Fruit fly (Drosophila melanogaster) whole organism, embryonic: ENCODE data around the gene CG3198.
A peak's percentile ranks its signal among the peaks of the same experiment; 100 is the strongest.

Experiments
- CG11456 ChIP-seq: fragments of 200-800 bp; sonication (Bioruptor generic); IDR thresholded peaks from 3 replicates; pipeline ENCODE4 v1.3.6; 2022; ENCODE audit warnings: missing biosample characterization, missing genetic modification characterization
- CG14860 ChIP-seq: fragments of 200-800 bp; sonication (Bioruptor generic); IDR thresholded peaks from 3 replicates; pipeline ENCODE4 v1.3.6; 2022; ENCODE audit warnings: missing biosample characterization, missing genetic modification characterization; ENCODE audit not compliant: partially characterized antibody
- CG15269 ChIP-seq: fragments of 200-800 bp; sonication (Bioruptor generic); optimal IDR thresholded peaks from 2 replicates; lab custom pipeline; 2018; ENCODE audit warnings: missing biosample characterization, mild to moderate bottlenecking, missing genetic modification characterization, moderate library complexity
- CG15514 ChIP-seq: fragments of 200-800 bp; sonication (Bioruptor generic); optimal IDR thresholded peaks from 3 replicates; lab custom pipeline; 2017; ENCODE audit warnings: missing biosample characterization, missing genetic modification characterization, mild to moderate bottlenecking, moderate library complexity, missing genetic modification reagents
- CG1647 ChIP-seq: fragments of 200-800 bp; sonication (Bioruptor generic); optimal IDR thresholded peaks from 3 replicates; lab custom pipeline; 2016; ENCODE audit warnings: missing biosample characterization, missing genetic modification characterization
- CG17328 ChIP-seq: fragments of 200-800 bp; sonication (Bioruptor generic); IDR thresholded peaks from 2 replicates; pipeline ENCODE4 v1.3.6; 2022; ENCODE audit warnings: missing biosample characterization, missing genetic modification characterization
- CG18619 ChIP-seq: fragments of 200-800 bp; sonication (Bioruptor generic); optimal IDR thresholded peaks from 3 replicates; lab custom pipeline; 2017; ENCODE audit warnings: missing biosample characterization, mild to moderate bottlenecking, missing genetic modification characterization
- CG2889 ChIP-seq: fragments of 200-800 bp; sonication (Bioruptor generic); IDR thresholded peaks from 3 replicates; pipeline ENCODE4 v1.3.6; 2022; ENCODE audit warnings: missing biosample characterization, missing genetic modification characterization
- CG32532 ChIP-seq: fragments of 200-800 bp; sonication (Bioruptor generic); IDR thresholded peaks from 2 replicates; pipeline ENCODE4 v1.3.6; 2022; ENCODE audit warnings: missing biosample characterization, missing genetic modification characterization
- CG32772 ChIP-seq: fragments of 200-800 bp; sonication (Bioruptor generic); IDR thresholded peaks from 2 replicates; pipeline ENCODE4 v1.3.6; 2022; ENCODE audit warnings: missing biosample characterization, missing genetic modification characterization
- CG34224 ChIP-seq: fragments of 200-800 bp; sonication (Bioruptor generic); IDR thresholded peaks from 3 replicates; pipeline ENCODE4 v1.3.6; 2022; ENCODE audit warnings: missing biosample characterization, missing genetic modification characterization; ENCODE audit not compliant: partially characterized antibody
- CG34422 ChIP-seq: fragments of 200-800 bp; sonication (Bioruptor generic); IDR thresholded peaks from 3 replicates; pipeline ENCODE4 v1.3.6; 2022; ENCODE audit warnings: missing biosample characterization, missing genetic modification characterization
- CG42726 ChIP-seq: fragments of 200-800 bp; sonication (Bioruptor generic); IDR thresholded peaks from 2 replicates; pipeline ENCODE4 v1.3.6; 2022; ENCODE audit warnings: missing biosample characterization, missing genetic modification characterization; ENCODE audit not compliant: partially characterized antibody
- CG6683 ChIP-seq: fragments of 200-800 bp; sonication (Bioruptor generic); optimal IDR thresholded peaks from 2 replicates; lab custom pipeline; 2017; ENCODE audit warnings: missing biosample characterization, mild to moderate bottlenecking, missing genetic modification characterization, missing genetic modification reagents
- CG6854 ChIP-seq: fragments of 200-800 bp; sonication (Bioruptor generic); optimal IDR thresholded peaks from 3 replicates; lab custom pipeline; 2017; ENCODE audit warnings: missing biosample characterization, mild to moderate bottlenecking, missing genetic modification characterization
- CG7786 ChIP-seq: fragments of 200-800 bp; sonication (Bioruptor generic); optimal IDR thresholded peaks from 2 replicates; lab custom pipeline; 2016; ENCODE audit warnings: missing biosample characterization, missing genetic modification characterization
- CG9437 ChIP-seq: fragments of 200-800 bp; sonication (Bioruptor generic); optimal IDR thresholded peaks from 2 replicates; lab custom pipeline; 2018; ENCODE audit warnings: missing biosample characterization, mild to moderate bottlenecking, missing genetic modification characterization
- CkIIα-i1 ChIP-seq: fragments of 200-800 bp; sonication (Bioruptor generic); IDR thresholded peaks from 2 replicates; pipeline ENCODE4 v1.3.6; 2022; ENCODE audit warnings: missing biosample characterization, missing genetic modification characterization
- D19A ChIP-seq: fragments of 200-800 bp; optimal IDR thresholded peaks from 3 replicates; lab custom pipeline; 2019; ENCODE audit warnings: missing biosample characterization, mild to moderate bottlenecking, missing genetic modification characterization, moderate library complexity
- Dfd ChIP-seq, 2 experiments: fragments of >200 bp; optimal IDR thresholded peaks; 2 replicates each; lab custom pipeline; 2017; ENCODE audit warnings: missing biosample characterization in 2 of 2, missing genetic modification characterization in 2 of 2
- E2f2 ChIP-seq: fragments of 200-800 bp; sonication (Bioruptor generic); IDR thresholded peaks from 2 replicates; pipeline ENCODE4 v1.3.6; 2022; ENCODE audit warnings: missing biosample characterization, missing genetic modification characterization
- Gug ChIP-seq: fragments of 200-800 bp; sonication (Bioruptor generic); IDR thresholded peaks from 4 replicates; pipeline ENCODE4 v1.3.6; 2022; ENCODE audit warnings: missing biosample characterization, missing genetic modification characterization
- HLH3B ChIP-seq: fragments of 200-800 bp; sonication (Bioruptor generic); IDR thresholded peaks from 2 replicates; pipeline ENCODE4 v1.3.6; 2022; ENCODE audit warnings: missing biosample characterization, missing genetic modification characterization
- Hey ChIP-seq: fragments of 200-800 bp; sonication (Bioruptor generic); optimal IDR thresholded peaks from 3 replicates; lab custom pipeline; 2018; ENCODE audit warnings: missing biosample characterization, mild to moderate bottlenecking, missing genetic modification characterization
- Hr51 ChIP-seq, 2 experiments: fragments of 200-800 bp; sonication (Bioruptor generic); optimal IDR thresholded peaks; 2 replicates in 1 of 2; 3 replicates in 1 of 2; lab custom pipeline; 2016 to 2018; ENCODE audit warnings: missing biosample characterization in 2 of 2, missing genetic modification characterization in 2 of 2, mild to moderate bottlenecking in 1 of 2, moderate library complexity in 1 of 2
- Hr78 ChIP-seq, 2 experiments: fragments of 200-800 bp in 1 of 2; fragments of >200 bp in 1 of 2; sonication (Bioruptor generic) in 1 of 2; optimal IDR thresholded peaks; 2 replicates each; lab custom pipeline; 2017 to 2019; ENCODE audit warnings: missing biosample characterization in 2 of 2, missing genetic modification characterization in 2 of 2, mild to moderate bottlenecking in 1 of 2, moderate library complexity in 1 of 2
- MESR4 ChIP-seq: fragments of 200-800 bp; sonication (Bioruptor generic); optimal IDR thresholded peaks from 2 replicates; lab custom pipeline; 2018; ENCODE audit warnings: missing biosample characterization, mild to moderate bottlenecking, missing genetic modification characterization, moderate library complexity
- MTF-1 ChIP-seq: fragments of 200-800 bp; sonication (Bioruptor generic); optimal IDR thresholded peaks from 2 replicates; lab custom pipeline; 2018; ENCODE audit warnings: missing biosample characterization, mild to moderate bottlenecking, missing genetic modification characterization, borderline replicate concordance
- Rx ChIP-seq: fragments of 200-800 bp; sonication (Bioruptor generic); IDR thresholded peaks from 2 replicates; pipeline ENCODE4 v1.3.6; 2022; ENCODE audit warnings: missing biosample characterization, missing genetic modification characterization
- Spps ChIP-seq: fragments of 200-800 bp; sonication (Bioruptor generic); optimal IDR thresholded peaks from 2 replicates; lab custom pipeline; 2018; ENCODE audit warnings: missing biosample characterization, mild to moderate bottlenecking, missing genetic modification characterization
- Trl ChIP-seq, 3 experiments: fragments of >200 bp in 2 of 3; fragments of 200-800 bp in 1 of 3; sonication (Bioruptor generic) in 1 of 3; optimal IDR thresholded peaks; 2 replicates in 1 of 3; 3 replicates in 2 of 3; lab custom pipeline; 2016 to 2017; ENCODE audit warnings: missing biosample characterization in 1 of 3, missing genetic modification characterization in 1 of 3
- Vsx1 ChIP-seq: fragments of 200-800 bp; sonication (Bioruptor generic); optimal IDR thresholded peaks from 2 replicates; lab custom pipeline; 2017; ENCODE audit warnings: missing biosample characterization, mild to moderate bottlenecking, missing genetic modification characterization, missing genetic modification reagents
- ara ChIP-seq: fragments of 200-800 bp; sonication (Bioruptor generic); IDR thresholded peaks from 2 replicates; pipeline ENCODE4 v1.3.6; 2022; ENCODE audit warnings: missing biosample characterization, missing genetic modification characterization
- bab2 ChIP-seq: fragments of 200-800 bp; sonication (Bioruptor generic); optimal IDR thresholded peaks from 2 replicates; lab custom pipeline; 2016; ENCODE audit warnings: missing biosample characterization, missing genetic modification characterization
- bsh ChIP-seq, 2 experiments: fragments of 200-800 bp; sonication (Bioruptor generic); optimal IDR thresholded peaks; 2 replicates each; lab custom pipeline; 2017 to 2018; ENCODE audit warnings: mild to moderate bottlenecking in 2 of 2, missing biosample characterization in 2 of 2, missing genetic modification characterization in 2 of 2, moderate library complexity in 1 of 2
- chm ChIP-seq: fragments of 200-800 bp; sonication (Bioruptor generic); IDR thresholded peaks from 2 replicates; pipeline ENCODE4 v1.3.6; 2022; ENCODE audit warnings: missing biosample characterization, missing genetic modification characterization
- chn ChIP-seq: fragments of 200-800 bp; sonication (Bioruptor generic); optimal IDR thresholded peaks from 2 replicates; lab custom pipeline; 2016; ENCODE audit warnings: missing biosample characterization, missing genetic modification characterization
- crp ChIP-seq, 2 experiments: fragments of 200-800 bp; sonication (Bioruptor generic); optimal IDR thresholded peaks; 2 replicates in 1 of 2; 3 replicates in 1 of 2; lab custom pipeline; 2017; ENCODE audit warnings: missing biosample characterization in 2 of 2, missing genetic modification characterization in 2 of 2, mild to moderate bottlenecking in 1 of 2, moderate library complexity in 1 of 2
- danr ChIP-seq: fragments of 200-800 bp; sonication (Bioruptor generic); IDR thresholded peaks from 2 replicates; pipeline ENCODE4 v1.3.6; 2022; ENCODE audit warnings: missing biosample characterization, missing genetic modification characterization
- her ChIP-seq: fragments of 200-800 bp; sonication (Bioruptor generic); optimal IDR thresholded peaks from 2 replicates; lab custom pipeline; 2016; ENCODE audit warnings: missing biosample characterization, missing genetic modification characterization
- ind ChIP-seq: fragments of 200-800 bp; sonication (Bioruptor generic); optimal IDR thresholded peaks from 3 replicates; lab custom pipeline; 2016; ENCODE audit warnings: missing biosample characterization, missing genetic modification characterization
- jing ChIP-seq: fragments of 200-800 bp; sonication (Bioruptor generic); optimal IDR thresholded peaks from 2 replicates; lab custom pipeline; 2018; ENCODE audit warnings: missing biosample characterization, mild to moderate bottlenecking, missing genetic modification characterization
- lbe ChIP-seq: fragments of 200-800 bp; sonication (Bioruptor generic); optimal IDR thresholded peaks from 2 replicates; lab custom pipeline; 2016; ENCODE audit warnings: missing biosample characterization, mild to moderate bottlenecking, missing genetic modification characterization
- luna ChIP-seq: fragments of 200-800 bp; sonication (Bioruptor generic); optimal IDR thresholded peaks from 2 replicates; lab custom pipeline; 2016; ENCODE audit warnings: missing biosample characterization, missing genetic modification characterization
- mld ChIP-seq: fragments of 200-800 bp; sonication (Bioruptor generic); IDR thresholded peaks from 3 replicates; pipeline ENCODE4 v1.3.6; 2022; ENCODE audit warnings: missing biosample characterization, missing genetic modification characterization; ENCODE audit not compliant: partially characterized antibody
- nerfin-1 ChIP-seq: fragments of 200-800 bp; sonication (Bioruptor generic); optimal IDR thresholded peaks from 3 replicates; lab custom pipeline; 2019; ENCODE audit warnings: missing biosample characterization, mild to moderate bottlenecking, missing genetic modification characterization, moderate library complexity
- onecut ChIP-seq: fragments of 200-800 bp; sonication (Bioruptor generic); IDR thresholded peaks from 2 replicates; pipeline ENCODE4 v1.3.6; 2022; ENCODE audit warnings: missing biosample characterization, missing genetic modification characterization
- run ChIP-seq: fragments of 200-800 bp; sonication (Bioruptor generic); optimal IDR thresholded peaks from 3 replicates; lab custom pipeline; 2018; ENCODE audit warnings: missing biosample characterization, mild to moderate bottlenecking, missing genetic modification characterization
- scrt ChIP-seq: fragments of 200-800 bp; sonication (Bioruptor generic); optimal IDR thresholded peaks from 2 replicates; lab custom pipeline; 2018; ENCODE audit warnings: missing biosample characterization, mild to moderate bottlenecking, missing genetic modification characterization, moderate library complexity
- usp ChIP-seq: fragments of >200 bp; optimal IDR thresholded peaks from 2 replicates; lab custom pipeline; 2017; ENCODE audit warnings: missing biosample characterization, missing genetic modification characterization

The CG3198 gene

dm6 chrX:6719259-6719658, 45.5 kb upstream of the CG3198 start (continued):
- TF ChIP-seq Trl (optimal IDR thresholded peaks at IDR 0.05; lab: Kevin White, UChicago) (no peak), Trl (GFP tag; optimal IDR thresholded peaks at IDR 0.05; lab: Kevin White, UChicago) (no peak), Hr78 (GFP tag; optimal IDR thresholded peaks at IDR 0.05; lab: Kevin White, UChicago) (no peak), CG7786 (GFP tag; lab: Kevin White, UChicago) (no peak), CG2889 (GFP tag; lab: Robert Waterston, UW) (no peak), Rx (GFP tag; lab: Robert Waterston, UW) (no peak), CG42726 (GFP tag; lab: Robert Waterston, UW) (no peak), nerfin-1 (no peak), scrt (no peak), CG15514 (GFP tag; lab: Kevin White, UChicago) (peak; percentile 4), chn (no peak), CkIIα-i1 (GFP tag; lab: Robert Waterston, UW) (no peak), lbe (no peak), CG14860 (GFP tag; lab: Robert Waterston, UW) (no peak), Gug (no peak), chm (no peak), CG15269 (peak; percentile 17), CG18619 (GFP tag; lab: Kevin White, UChicago) (no peak), bsh (GFP tag; optimal IDR thresholded peaks at IDR 0.05; lab: Kevin White, UChicago) (peak in 1 of 2 experiments; percentile 57), D19A (tag; lab: Kevin White, UChicago) (no peak), MTF-1 (no peak), ara (GFP tag; lab: Robert Waterston, UW) (no peak), HLH3B (0 out of 2 replicates have a peak, but pooled peaks have one; percentile 33), run (tag; lab: Kevin White, UChicago) (no peak), ind (GFP tag; lab: Kevin White, UChicago) (peak; percentile 13), Vsx1 (GFP tag; lab: Kevin White, UChicago) (no peak), CG34224 (GFP tag; lab: Robert Waterston, UW) (no peak), crp (GFP tag; optimal IDR thresholded peaks at IDR 0.05; lab: Kevin White, UChicago) (no peak), bab2 (GFP tag; lab: Kevin White, UChicago) (no peak), Hey (no peak), CG17328 (GFP tag; lab: Robert Waterston, UW) (no peak), luna (GFP tag; lab: Kevin White, UChicago) (no peak), usp (no peak), MESR4 (no peak), her (no peak), CG1647 (GFP tag; lab: Kevin White, UChicago) (no peak), CG9437 (GFP tag; lab: Kevin White, UChicago) (no peak), CG6854 (GFP tag; lab: Kevin White, UChicago) (no peak), Dfd (GFP tag; optimal IDR thresholded peaks at IDR 0.05; lab: Kevin White, UChicago) (no peak), CG6683 (GFP tag; lab: Kevin White, UChicago) (no peak), Spps (tag; lab: Kevin White, UChicago) (no peak), CG32532 (GFP tag; lab: Robert Waterston, UW) (peak; percentile 39; the same call in 1 of the 2 replicates), danr (GFP tag; lab: Robert Waterston, UW) (no peak), jing (no peak), E2f2 (GFP tag; lab: Robert Waterston, UW) (no peak), mld (no peak), Hr51 (GFP tag; optimal IDR thresholded peaks at IDR 0.05; lab: Kevin White, UChicago) (peak in 1 of 2 experiments; percentile 27), CG11456 (GFP tag; lab: Robert Waterston, UW) (no peak), CG34422 (GFP tag; lab: Robert Waterston, UW) (0 out of 3 replicates have a peak, but pooled peaks have one; percentile 17), onecut (no peak), CG32772 (GFP tag; lab: Robert Waterston, UW) (no peak)
